Fruit fly (Drosophila melanogaster) whole organism, embryonic: ENCODE data around the gene CG7627.

ENCODE experiments used
- Awh ChIP-seq: fragments of 200-800 bp; sonication (Bioruptor generic); IDR thresholded peaks from 2 replicates; pipeline ENCODE4, ENCODE4 v1.3.6; 2022; ENCODE audit warnings: missing biosample characterization, missing genetic modification characterization
- B-H2 ChIP-seq: fragments of 200-800 bp; sonication (Bioruptor generic); optimal IDR thresholded peaks from 2 replicates; lab custom pipeline; 2018; ENCODE audit warnings: missing biosample characterization, mild to moderate bottlenecking, missing genetic modification characterization
- Bgb ChIP-seq: fragments of 200-800 bp; sonication (Bioruptor generic); IDR thresholded peaks from 2 replicates; pipeline ENCODE4 v1.3.6; 2022; ENCODE audit warnings: missing biosample characterization, missing genetic modification characterization; ENCODE audit not compliant: partially characterized antibody
- BtbVII ChIP-seq: fragments of 200-800 bp; sonication (Bioruptor generic); optimal IDR thresholded peaks from 3 replicates; lab custom pipeline; 2017; ENCODE audit warnings: missing biosample characterization, mild to moderate bottlenecking, missing genetic modification characterization
- CG12071 ChIP-seq: fragments of 200-800 bp; sonication (Bioruptor generic); optimal IDR thresholded peaks from 3 replicates; lab custom pipeline; 2018; ENCODE audit warnings: missing biosample characterization, mild to moderate bottlenecking, missing genetic modification characterization
- CG12942 ChIP-seq: fragments of 200-800 bp; sonication (Bioruptor generic); optimal IDR thresholded peaks from 3 replicates; lab custom pipeline; 2016; ENCODE audit warnings: missing biosample characterization, missing genetic modification characterization
- CG14050 ChIP-seq: fragments of 200-800 bp; sonication (Bioruptor generic); IDR thresholded peaks from 3 replicates; pipeline ENCODE4 v1.3.6; 2022; ENCODE audit warnings: missing biosample characterization, missing genetic modification characterization
- CG15011 ChIP-seq: fragments of 200-800 bp; sonication (Bioruptor generic); optimal IDR thresholded peaks from 3 replicates; lab custom pipeline; 2018; ENCODE audit warnings: missing biosample characterization, mild to moderate bottlenecking, missing genetic modification characterization
- CG16779 ChIP-seq: fragments of 200-800 bp; sonication (Bioruptor generic); IDR thresholded peaks from 2 replicates; pipeline ENCODE4 v1.3.6; 2022; ENCODE audit warnings: missing biosample characterization, missing genetic modification characterization
- CG17385 ChIP-seq: fragments of 200-800 bp; sonication (Bioruptor generic); optimal IDR thresholded peaks from 3 replicates; lab custom pipeline; 2018; ENCODE audit warnings: missing biosample characterization, mild to moderate bottlenecking, missing genetic modification characterization
- CG18262 ChIP-seq: fragments of 200-800 bp; optimal IDR thresholded peaks from 3 replicates; lab custom pipeline; 2019; ENCODE audit warnings: missing biosample characterization, mild to moderate bottlenecking, missing genetic modification characterization, moderate library complexity
- CG2678 ChIP-seq: fragments of 200-800 bp; sonication (Bioruptor generic); optimal IDR thresholded peaks from 3 replicates; lab custom pipeline; 2019; ENCODE audit warnings: missing biosample characterization, mild to moderate bottlenecking, missing genetic modification characterization, moderate library complexity
- CG3847 ChIP-seq: fragments of 200-800 bp; sonication (Bioruptor generic); IDR thresholded peaks from 2 replicates; pipeline ENCODE4 v1.3.6; 2022; ENCODE audit warnings: missing biosample characterization, missing genetic modification characterization
- CG4404 ChIP-seq: fragments of 200-800 bp; sonication (Bioruptor generic); IDR thresholded peaks from 2 replicates; pipeline ENCODE4 v1.3.6; 2022; ENCODE audit warnings: missing biosample characterization, missing genetic modification characterization
- CG4730 ChIP-seq: fragments of 200-800 bp; sonication (Bioruptor generic); IDR thresholded peaks from 2 replicates; pipeline ENCODE4 v1.3.6; 2022; ENCODE audit warnings: missing biosample characterization, missing genetic modification characterization
- CG6654 ChIP-seq: fragments of 200-800 bp; sonication (Bioruptor generic); optimal IDR thresholded peaks from 2 replicates; lab custom pipeline; 2017; ENCODE audit warnings: missing biosample characterization, mild to moderate bottlenecking, missing genetic modification characterization
- CG6689 ChIP-seq: fragments of 200-800 bp; sonication (Bioruptor generic); IDR thresholded peaks from 2 replicates; pipeline ENCODE4 v1.3.6; 2022; ENCODE audit warnings: missing biosample characterization, missing genetic modification characterization
- CG6765 ChIP-seq: fragments of 200-800 bp; sonication (Bioruptor generic); optimal IDR thresholded peaks from 3 replicates; lab custom pipeline; 2017; ENCODE audit warnings: missing biosample characterization, mild to moderate bottlenecking, missing genetic modification characterization
- CG7786 ChIP-seq: fragments of 200-800 bp; sonication (Bioruptor generic); optimal IDR thresholded peaks from 2 replicates; lab custom pipeline; 2016; ENCODE audit warnings: missing biosample characterization, missing genetic modification characterization
- CHES-1-like ChIP-seq: fragments of 200-800 bp; sonication (Bioruptor generic); optimal IDR thresholded peaks from 2 replicates; lab custom pipeline; 2016; ENCODE audit warnings: missing biosample characterization, missing genetic modification characterization
- CkIIα-i1 ChIP-seq: fragments of 200-800 bp; sonication (Bioruptor generic); IDR thresholded peaks from 2 replicates; pipeline ENCODE4 v1.3.6; 2022; ENCODE audit warnings: missing biosample characterization, missing genetic modification characterization
- Dll ChIP-seq: fragments of 200-800 bp; sonication (Bioruptor generic); IDR thresholded peaks from 4 replicates; pipeline ENCODE4 v1.3.6; 2022; ENCODE audit warnings: missing biosample characterization, missing genetic modification characterization; ENCODE audit not compliant: partially characterized antibody
- ERR ChIP-seq: fragments of 200-800 bp; sonication (Bioruptor generic); optimal IDR thresholded peaks from 2 replicates; lab custom pipeline; 2016; ENCODE audit warnings: missing biosample characterization, missing genetic modification characterization
- Fer3 ChIP-seq: fragments of 200-800 bp; sonication (Bioruptor generic); optimal IDR thresholded peaks from 2 replicates; lab custom pipeline; 2018; ENCODE audit warnings: missing biosample characterization, mild to moderate bottlenecking, missing genetic modification characterization, moderate library complexity
- H2.0 ChIP-seq: fragments of 200-800 bp; sonication (Bioruptor generic); IDR thresholded peaks from 2 replicates; pipeline ENCODE4 v1.3.6; 2022; ENCODE audit warnings: missing biosample characterization, missing genetic modification characterization
- HLH4C ChIP-seq: fragments of 200-800 bp; sonication (Bioruptor generic); IDR thresholded peaks from 3 replicates; pipeline ENCODE4 v1.3.6; 2022; ENCODE audit warnings: missing biosample characterization, missing genetic modification characterization; ENCODE audit not compliant: partially characterized antibody
- HmgD ChIP-seq: fragments of 200-800 bp; sonication (Bioruptor generic); optimal IDR thresholded peaks from 3 replicates; lab custom pipeline; 2016; ENCODE audit warnings: missing biosample characterization, missing genetic modification characterization
- Hmx ChIP-seq: fragments of 200-800 bp; sonication (Bioruptor generic); optimal IDR thresholded peaks from 2 replicates; lab custom pipeline; 2016; ENCODE audit warnings: missing biosample characterization, missing genetic modification characterization
- Hr39 ChIP-seq: fragments of >200 bp; optimal IDR thresholded peaks from 2 replicates; lab custom pipeline; 2017
- Nf-YA ChIP-seq: fragments of 200-800 bp; sonication (Bioruptor generic); IDR thresholded peaks from 2 replicates; pipeline ENCODE4 v1.3.6; 2022; ENCODE audit warnings: missing biosample characterization, missing genetic modification characterization
- Nf-YB ChIP-seq: fragments of 200-800 bp; sonication (Bioruptor generic); optimal IDR thresholded peaks from 3 replicates; lab custom pipeline; 2019; ENCODE audit warnings: missing biosample characterization, mild to moderate bottlenecking, missing genetic modification characterization, moderate library complexity
- Rfx ChIP-seq: fragments of 200-800 bp; sonication (Bioruptor generic); IDR thresholded peaks from 2 replicates; pipeline ENCODE4 v1.3.6; 2022; ENCODE audit warnings: missing biosample characterization, missing genetic modification characterization
- Sox102F ChIP-seq: fragments of 200-800 bp; sonication (Bioruptor generic); optimal IDR thresholded peaks from 2 replicates; lab custom pipeline; 2018; ENCODE audit warnings: missing biosample characterization, mild to moderate bottlenecking, missing genetic modification characterization, moderate library complexity
- Taf1 ChIP-seq: fragments of 200-800 bp; sonication (Bioruptor generic); IDR thresholded peaks from 2 replicates; pipeline ENCODE4 v1.3.6; 2022; ENCODE audit warnings: missing biosample characterization, missing genetic modification characterization
- ara ChIP-seq: fragments of 200-800 bp; sonication (Bioruptor generic); IDR thresholded peaks from 2 replicates; pipeline ENCODE4 v1.3.6; 2022; ENCODE audit warnings: missing biosample characterization, missing genetic modification characterization
- dmrt99B ChIP-seq: fragments of 200-800 bp; sonication (Bioruptor generic); optimal IDR thresholded peaks from 2 replicates; lab custom pipeline; 2018; ENCODE audit warnings: missing biosample characterization, mild to moderate bottlenecking, missing genetic modification characterization, moderate library complexity
- dysf ChIP-seq: fragments of 200-800 bp; sonication (Bioruptor generic); IDR thresholded peaks from 3 replicates; pipeline ENCODE4 v1.3.6; 2022; ENCODE audit warnings: missing biosample characterization, missing genetic modification characterization
- ems ChIP-seq: fragments of 200-800 bp; sonication (Bioruptor generic); optimal IDR thresholded peaks from 3 replicates; lab custom pipeline; 2016; ENCODE audit warnings: missing biosample characterization, missing genetic modification characterization
- esg ChIP-seq: fragments of 200-800 bp; sonication (Bioruptor generic); conservative IDR thresholded peaks from 2 replicates; pipeline ENCODE4 v1.3.6; 2022; ENCODE audit warnings: missing biosample characterization, missing genetic modification characterization
- eve ChIP-seq, 2 experiments: fragments of >200 bp; optimal IDR thresholded peaks; 2 replicates each; lab custom pipeline; 2017; ENCODE audit warnings: missing biosample characterization in 2 of 2, missing genetic modification characterization in 2 of 2
- eyg ChIP-seq: fragments of 200-800 bp; sonication (Bioruptor generic); optimal IDR thresholded peaks from 3 replicates; lab custom pipeline; 2016; ENCODE audit warnings: missing biosample characterization, missing genetic modification characterization
- grn ChIP-seq: fragments of 200-800 bp; sonication (Bioruptor generic); optimal IDR thresholded peaks from 3 replicates; lab custom pipeline; 2017; ENCODE audit warnings: missing biosample characterization, missing genetic modification characterization
- hb ChIP-seq: fragments of 200-800 bp; sonication (Bioruptor generic); IDR thresholded peaks from 3 replicates; pipeline ENCODE4 v1.3.6; 2022; ENCODE audit warnings: missing biosample characterization, missing genetic modification characterization; ENCODE audit not compliant: partially characterized antibody
- insv ChIP-seq, 2 experiments: fragments of 200-800 bp; sonication (Bioruptor generic); optimal IDR thresholded peaks; 3 replicates each; lab custom pipeline; 2016 to 2018; ENCODE audit warnings: missing biosample characterization in 2 of 2, missing genetic modification characterization in 2 of 2
- lbe ChIP-seq: fragments of 200-800 bp; sonication (Bioruptor generic); optimal IDR thresholded peaks from 2 replicates; lab custom pipeline; 2016; ENCODE audit warnings: missing biosample characterization, mild to moderate bottlenecking, missing genetic modification characterization
- phol ChIP-seq: fragments of 200-800 bp; sonication (Bioruptor generic); optimal IDR thresholded peaks from 3 replicates; lab custom pipeline; 2018; ENCODE audit warnings: missing biosample characterization, mild to moderate bottlenecking, missing genetic modification characterization, moderate library complexity
- pita ChIP-seq: fragments of 200-800 bp; sonication (Bioruptor generic); optimal IDR thresholded peaks from 2 replicates; lab custom pipeline; 2017; ENCODE audit warnings: missing biosample characterization, mild to moderate bottlenecking, missing genetic modification characterization
- rib ChIP-seq: fragments of 200-800 bp; sonication (Bioruptor generic); IDR thresholded peaks from 2 replicates; pipeline ENCODE4 v1.3.6; 2022; ENCODE audit warnings: missing biosample characterization, missing genetic modification characterization
- sim ChIP-seq: fragments of 200-800 bp; sonication (Bioruptor generic); IDR thresholded peaks from 2 replicates; pipeline ENCODE4 v1.3.6; 2022; ENCODE audit warnings: missing biosample characterization, missing genetic modification characterization
- ssp ChIP-seq: fragments of 200-800 bp; sonication (Bioruptor generic); IDR thresholded peaks from 2 replicates; pipeline ENCODE4 v1.3.6; 2022; ENCODE audit warnings: missing biosample characterization, missing genetic modification characterization
- trem ChIP-seq: fragments of 200-800 bp; optimal IDR thresholded peaks from 3 replicates; lab custom pipeline; 2019; ENCODE audit warnings: missing biosample characterization, mild to moderate bottlenecking, missing genetic modification characterization, moderate library complexity
- usp ChIP-seq: fragments of >200 bp; optimal IDR thresholded peaks from 2 replicates; lab custom pipeline; 2017; ENCODE audit warnings: missing biosample characterization, missing genetic modification characterization

The CG7627 gene

dm6 chr2L:8311091-8311490 is 51.2 kb downstream of the CG7627 start, which contains the start of the genes CG7810 and CG7806:
CG7810 (minus strand) TSS chr2L:8311195.
CG7806 (plus strand) TSS chr2L:8311399.
- TF ChIP-seq rib (GFP tag; lab: Robert Waterston, UW), result peak; percentile 89
- no peak for TF ChIP-seq Bgb (GFP tag; lab: Robert Waterston, UW)
- peak; percentile 83 for TF ChIP-seq ems (GFP tag; lab: Kevin White, UChicago)
- TF ChIP-seq CG3847 (GFP tag; lab: Robert Waterston, UW), result peak; percentile 90
- peak; percentile 80 for TF ChIP-seq Awh (GFP tag; lab: Robert Waterston, UW)
- peak; percentile 74 for TF ChIP-seq CG4730 (GFP tag; lab: Robert Waterston, UW)
- TF ChIP-seq Nf-YA, result peak; percentile 69; the same call in 1 of the 2 replicates
- TF ChIP-seq ERR (GFP tag; lab: Kevin White, UChicago), result peak; percentile 79
- no peak for TF ChIP-seq pita
- TF ChIP-seq CG7786 (GFP tag; lab: Kevin White, UChicago), result peak; percentile 86
- peak in 1 of 2 experiments; percentile 70 for TF ChIP-seq insv (GFP tag; optimal IDR thresholded peaks at IDR 0.05; lab: Kevin White, UChicago)
- TF ChIP-seq Hmx (GFP tag; lab: Kevin White, UChicago), result no peak
- TF ChIP-seq Taf1, result peak; percentile 72
- peak; percentile 52 for TF ChIP-seq HLH4C
- TF ChIP-seq CG16779 (GFP tag; lab: Robert Waterston, UW), result peak; percentile 89
- TF ChIP-seq dmrt99B (tag; lab: Kevin White, UChicago), result no peak
- TF ChIP-seq sim (GFP tag; lab: Robert Waterston, UW), result peak; percentile 88
- peak; percentile 89 for TF ChIP-seq phol (tag; lab: Kevin White, UChicago)
- peak; percentile 91 for TF ChIP-seq CG2678 (tag; lab: Kevin White, UChicago)
- TF ChIP-seq CHES-1-like (GFP tag; lab: Kevin White, UChicago), result peak; percentile 94
- TF ChIP-seq CG4404 (GFP tag; lab: Robert Waterston, UW), result peak; percentile 60
- TF ChIP-seq hb (GFP tag; lab: Robert Waterston, UW), result no peak
- peak; percentile 74 for TF ChIP-seq CG15011 (GFP tag; lab: Kevin White, UChicago)
- peak; percentile 80 for TF ChIP-seq CG12942 (GFP tag; lab: Kevin White, UChicago)
- no peak for TF ChIP-seq Hr39 (lab: Kevin White, UChicago)
- no peak for TF ChIP-seq CG12071
- TF ChIP-seq ssp (GFP tag; lab: Robert Waterston, UW), result peak; percentile 79
- TF ChIP-seq eyg (GFP tag; lab: Kevin White, UChicago), result peak; percentile 63
- 0 out of 2 replicates have a peak, but pooled peaks have one; percentile 10 for TF ChIP-seq CkIIα-i1 (GFP tag; lab: Robert Waterston, UW)
- TF ChIP-seq Sox102F, result peak; percentile 95
- peak; percentile 90 for TF ChIP-seq B-H2 (GFP tag; lab: Kevin White, UChicago)
- TF ChIP-seq CG6654, result peak; percentile 60
- no peak for TF ChIP-seq grn (GFP tag; lab: Kevin White, UChicago)
- TF ChIP-seq Dll (GFP tag; lab: Robert Waterston, UW), result peak; percentile 61; the same call in 2 of the 4 replicates
- no peak for TF ChIP-seq eve (GFP tag; optimal IDR thresholded peaks at IDR 0.05; lab: Kevin White, UChicago)
- no peak for TF ChIP-seq usp (GFP tag; lab: Kevin White, UChicago)
- TF ChIP-seq Fer3 (tag; lab: Kevin White, UChicago), result peak; percentile 90
- peak; percentile 99 for TF ChIP-seq CG17385 (GFP tag; lab: Kevin White, UChicago)
- peak; percentile 86 for TF ChIP-seq BtbVII (GFP tag; lab: Kevin White, UChicago)
- peak; percentile 82 for TF ChIP-seq CG6765
- TF ChIP-seq Nf-YB, result peak; percentile 80
- TF ChIP-seq ara (GFP tag; lab: Robert Waterston, UW), result peak; percentile 89
- TF ChIP-seq CG14050 (GFP tag; lab: Robert Waterston, UW), result peak; percentile 88
- peak; percentile 92 for TF ChIP-seq esg (GFP tag; lab: Robert Waterston, UW)
- TF ChIP-seq dysf, result peak; percentile 92
- peak; percentile 28 for TF ChIP-seq HmgD (GFP tag; lab: Kevin White, UChicago)
- peak; percentile 92 for TF ChIP-seq CG6689 (GFP tag; lab: Robert Waterston, UW)
- peak; percentile 84 for TF ChIP-seq lbe (GFP tag; lab: Kevin White, UChicago)
- TF ChIP-seq Rfx (GFP tag; lab: Robert Waterston, UW), result peak; percentile 95
- TF ChIP-seq CG18262 (tag; lab: Kevin White, UChicago), result peak; percentile 90
- peak; percentile 88 for TF ChIP-seq H2.0 (GFP tag; lab: Robert Waterston, UW)
- peak; percentile 86 for TF ChIP-seq trem (tag; lab: Kevin White, UChicago)
